Worm (Caenorhabditis elegans) whole organism, L4 larva: ENCODE results near the gene srbc-71.

Experiments used
- R02D3.7 ChIP-seq: fragments of 150-350 bp; sonication (generic microtip); optimal IDR thresholded peaks from 3 replicates; lab custom pipeline; 2014; ENCODE audit warnings: missing biosample characterization, missing genetic modification characterization
- T20F7.1 ChIP-seq: fragments of 200-800 bp; sonication (Bioruptor generic); optimal IDR thresholded peaks from 2 replicates; lab custom pipeline; 2018; ENCODE audit warnings: mild to moderate bottlenecking, missing genetic modification characterization, missing compliant biosample characterization
- T26A8.4 ChIP-seq: fragments of 200-800 bp; sonication (Bioruptor generic); IDR thresholded peaks from 2 replicates; pipeline ENCODE4 v1.3.6; 2022; ENCODE audit warnings: missing genetic modification characterization, missing compliant biosample characterization
- Y105C5A.15 ChIP-seq: fragments of 200-800 bp; sonication (Bioruptor generic); IDR thresholded peaks from 2 replicates; pipeline ENCODE4 v1.3.6; 2022; ENCODE audit warnings: missing genetic modification characterization, missing compliant biosample characterization
- Y5F2A.4 ChIP-seq: fragments of 200-800 bp; sonication (Bioruptor generic); optimal IDR thresholded peaks from 2 replicates; lab custom pipeline; 2018; ENCODE audit warnings: mild to moderate bottlenecking, missing genetic modification characterization, missing compliant biosample characterization
- Y75B8A.6 ChIP-seq: fragments of 200-800 bp; sonication (Bioruptor generic); IDR thresholded peaks from 2 replicates; pipeline ENCODE4 v1.3.6; 2022; ENCODE audit warnings: missing genetic modification reagents, missing genetic modification characterization, missing compliant biosample characterization
- ZK546.5 ChIP-seq, 2 experiments: sonication (generic microtip); optimal IDR thresholded peaks; 2 replicates each; lab custom pipeline; 2017; ENCODE audit warnings: missing biosample characterization in 2 of 2, missing genetic modification characterization in 2 of 2
- ama-1 ChIP-seq: fragments of 150-350 bp; optimal IDR thresholded peaks from 2 replicates; lab custom pipeline; 2014; ENCODE audit warnings: inconsistent platforms, mixed read lengths
- arid-1 ChIP-seq: fragments of 200-800 bp; sonication (Bioruptor generic); conservative IDR thresholded peaks from 2 replicates; pipeline ENCODE4 v1.3.6; 2022; ENCODE audit warnings: missing genetic modification reagents, missing genetic modification characterization, missing compliant biosample characterization
- ceh-44 ChIP-seq: fragments of 200-800 bp; sonication (Bioruptor generic); IDR thresholded peaks from 2 replicates; pipeline ENCODE4 v1.3.6; 2022; ENCODE audit warnings: missing genetic modification reagents, missing genetic modification characterization, missing compliant biosample characterization
- ceh-62 ChIP-seq: sonication (generic microtip); optimal IDR thresholded peaks from 2 replicates; lab custom pipeline; 2017; ENCODE audit warnings: missing biosample characterization, missing genetic modification characterization
- ces-1 ChIP-seq: fragments of 150-350 bp; sonication (generic microtip); optimal IDR thresholded peaks from 4 replicates; lab custom pipeline; 2014; ENCODE audit warnings: missing biosample characterization, missing genetic modification reagents, missing genetic modification characterization
- daf-16 ChIP-seq, 3 experiments: sonication (generic microtip); optimal IDR thresholded peaks; 2 replicates each; lab custom pipeline; 2016 to 2017; ENCODE audit warnings: missing genetic modification characterization in 3 of 3, missing genetic modification reagents in 3 of 3, mild to moderate bottlenecking in 2 of 3, missing compliant biosample characterization in 2 of 3, missing biosample characterization in 1 of 3, moderate library complexity in 1 of 3
- dmd-9 ChIP-seq: fragments of 200-800 bp; sonication (Bioruptor generic); IDR thresholded peaks from 2 replicates; pipeline ENCODE4 v1.3.6; 2022; ENCODE audit warnings: missing genetic modification reagents, missing genetic modification characterization, missing compliant biosample characterization
- duxl-1 ChIP-seq: sonication (generic microtip); optimal IDR thresholded peaks from 2 replicates; lab custom pipeline; 2016; ENCODE audit warnings: mild to moderate bottlenecking, missing genetic modification characterization, moderate library complexity, missing compliant biosample characterization; ENCODE audit not compliant: poor library complexity
- dve-1 ChIP-seq: sonication (generic microtip); optimal IDR thresholded peaks from 2 replicates; lab custom pipeline; 2017; ENCODE audit warnings: antibody characterized with exemption, mild to moderate bottlenecking, missing genetic modification characterization, missing compliant biosample characterization; ENCODE audit not compliant: insufficient read depth
- egl-43 ChIP-seq: fragments of 200-800 bp; sonication (Bioruptor generic); IDR thresholded peaks from 2 replicates; pipeline ENCODE4 v1.3.6; 2022; ENCODE audit warnings: missing genetic modification reagents, missing genetic modification characterization, missing compliant biosample characterization
- hlh-11 ChIP-seq: fragments of 200-800 bp; sonication (Bioruptor generic); optimal IDR thresholded peaks from 2 replicates; lab custom pipeline; 2018; ENCODE audit warnings: mild to moderate bottlenecking, missing genetic modification characterization, missing compliant biosample characterization
- lim-7 ChIP-seq: fragments of 200-800 bp; sonication (Bioruptor generic); IDR thresholded peaks from 2 replicates; pipeline ENCODE4 v1.3.6; 2022; ENCODE audit warnings: missing genetic modification characterization, missing compliant biosample characterization
- lin-29 ChIP-seq: fragments of 200-800 bp; sonication (Bioruptor generic); IDR thresholded peaks from 2 replicates; pipeline ENCODE4 v1.3.6; 2022; ENCODE audit warnings: missing genetic modification reagents, missing genetic modification characterization, missing compliant biosample characterization
- mes-2 ChIP-seq: sonication (generic microtip); optimal IDR thresholded peaks from 2 replicates; lab custom pipeline; 2016; ENCODE audit warnings: missing genotype, mild to moderate bottlenecking, missing genetic modification characterization, missing compliant biosample characterization; ENCODE audit not compliant: poor library complexity, severe bottlenecking
- mxl-2 ChIP-seq: fragments of 200-800 bp; sonication (Bioruptor generic); conservative IDR thresholded peaks from 2 replicates; pipeline ENCODE4 v1.3.6; 2022; ENCODE audit warnings: missing genetic modification reagents, missing genetic modification characterization, missing compliant biosample characterization
- mxl-3 ChIP-seq: fragments of 200-800 bp; sonication (Bioruptor generic); optimal IDR thresholded peaks from 2 replicates; lab custom pipeline; 2018; ENCODE audit warnings: mild to moderate bottlenecking, missing genetic modification characterization, missing compliant biosample characterization
- nhr-10 ChIP-seq: fragments of 150-350 bp; optimal IDR thresholded peaks from 2 replicates; lab custom pipeline; 2014; ENCODE audit warnings: missing biosample characterization, missing genetic modification characterization
- nhr-11 ChIP-seq: fragments of 150-350 bp; optimal IDR thresholded peaks from 2 replicates; lab custom pipeline; 2014; ENCODE audit warnings: missing biosample characterization, missing genetic modification characterization
- nhr-25 ChIP-seq: sonication (generic microtip); optimal IDR thresholded peaks from 2 replicates; lab custom pipeline; 2017; ENCODE audit warnings: missing genetic modification characterization, mild to moderate bottlenecking, missing compliant biosample characterization, antibody characterized with exemption, moderate library complexity, borderline replicate concordance; ENCODE audit not compliant: insufficient read depth
- nhr-28 ChIP-seq: fragments of 150-350 bp; optimal IDR thresholded peaks from 2 replicates; lab custom pipeline; 2014; ENCODE audit warnings: missing biosample characterization, missing genetic modification characterization
- nhr-41 ChIP-seq: fragments of 200-800 bp; sonication (Bioruptor generic); IDR thresholded peaks from 2 replicates; pipeline ENCODE4 v1.3.6; 2022; ENCODE audit warnings: missing genetic modification reagents, missing genetic modification characterization, missing compliant biosample characterization
- php-3 ChIP-seq: fragments of 200-800 bp; sonication (Bioruptor generic); IDR thresholded peaks from 2 replicates; pipeline ENCODE4 v1.3.6; 2022; ENCODE audit warnings: missing genetic modification reagents, missing genetic modification characterization, missing compliant biosample characterization
- sdz-12 ChIP-seq: fragments of 200-800 bp; sonication (Bioruptor generic); optimal IDR thresholded peaks from 2 replicates; lab custom pipeline; 2018; ENCODE audit warnings: mild to moderate bottlenecking, missing genetic modification characterization, missing compliant biosample characterization
- set-16 ChIP-seq: fragments of 200-800 bp; sonication (Bioruptor generic); IDR thresholded peaks from 2 replicates; pipeline ENCODE4 v1.3.6; 2022; ENCODE audit warnings: missing genetic modification reagents, missing genetic modification characterization, missing compliant biosample characterization
- snpc-1.2 ChIP-seq: fragments of 200-800 bp; sonication (Bioruptor generic); IDR thresholded peaks from 2 replicates; pipeline ENCODE4 v1.3.6; 2022; ENCODE audit warnings: missing genetic modification reagents, missing genetic modification characterization, missing compliant biosample characterization
- spr-3 ChIP-seq: fragments of 200-800 bp; sonication (Bioruptor generic); optimal IDR thresholded peaks from 2 replicates; lab custom pipeline; 2018; ENCODE audit warnings: mild to moderate bottlenecking, missing genetic modification characterization, missing compliant biosample characterization
- tag-97 ChIP-seq: fragments of 200-800 bp; sonication (Bioruptor generic); IDR thresholded peaks from 2 replicates; pipeline ENCODE4 v1.3.6; 2022; ENCODE audit warnings: missing genetic modification characterization, missing compliant biosample characterization
- tra-1 ChIP-seq: fragments of 200-800 bp; sonication (Bioruptor generic); IDR thresholded peaks from 2 replicates; pipeline ENCODE4 v1.3.6; 2022; ENCODE audit warnings: missing genetic modification reagents, missing genetic modification characterization, missing compliant biosample characterization
- unc-62 ChIP-seq, 3 experiments: fragments of 150-350 bp in 1 of 3; sonication (generic microtip); optimal IDR thresholded peaks in 2 of 3; peaks in 1 of 3; 1 replicate in 1 of 3; 2 replicates in 2 of 3; lab custom pipeline; 2014 to 2017; ENCODE audit warnings: missing biosample characterization in 3 of 3, missing genetic modification characterization in 3 of 3, missing genetic modification reagents in 3 of 3, missing genotype in 1 of 3
- zip-11 ChIP-seq: fragments of 200-800 bp; sonication (Bioruptor generic); IDR thresholded peaks from 2 replicates; pipeline ENCODE4 v1.3.6; 2022; ENCODE audit warnings: missing genetic modification characterization, missing compliant biosample characterization
- ztf-7 ChIP-seq: fragments of 150-350 bp; optimal IDR thresholded peaks from 2 replicates; lab custom pipeline; 2014; ENCODE audit warnings: missing biosample characterization, missing genetic modification characterization

Gene srbc-71

ce11 chrIV:4236671-4237070 lies 10.9 kb upstream of the srbc-71 start (continued):
- peak; percentile 55 for TF ChIP-seq ama-1 (lab: Kevin White, UChicago)
- no peak for TF ChIP-seq nhr-11 (tag; lab: Kevin White, UChicago)
- TF ChIP-seq sdz-12: no peak
- peak; percentile 12 for TF ChIP-seq hlh-11 (tag; lab: Kevin White, UChicago)
- no peak for TF ChIP-seq dmd-9 (GFP tag; lab: Robert Waterston, UW)
- no peak for TF ChIP-seq zip-11 (GFP tag; lab: Robert Waterston, UW)
- no peak for TF ChIP-seq ZK546.5 (tag; optimal IDR thresholded peaks at IDR 0.05; lab: Kevin White, UChicago)
- TF ChIP-seq spr-3 (GFP tag; lab: Kevin White, UChicago): no peak
- TF ChIP-seq Y5F2A.4 (GFP tag; lab: Kevin White, UChicago): no peak
- 0 out of 2 replicates have a peak, but pooled peaks have one; percentile 32 for TF ChIP-seq lin-29 (GFP tag; lab: Robert Waterston, UW)
- no peak for TF ChIP-seq tra-1 (GFP tag; lab: Robert Waterston, UW)
- peak; percentile 69; the same call in 1 of the 2 replicates for TF ChIP-seq T26A8.4 (GFP tag; lab: Robert Waterston, UW)
- TF ChIP-seq mxl-2: no peak
- no peak for TF ChIP-seq snpc-1.2 (GFP tag; lab: Robert Waterston, UW)
- TF ChIP-seq nhr-28 (tag; lab: Kevin White, UChicago): peak; percentile 24
- no peak for TF ChIP-seq daf-16 (GFP tag; optimal IDR thresholded peaks at IDR 0.05; lab: Kevin White, UChicago)
- no peak for TF ChIP-seq daf-16 (tag; optimal IDR thresholded peaks at IDR 0.05; lab: Kevin White, UChicago)
- peak; percentile 53 for TF ChIP-seq nhr-10 (tag; lab: Kevin White, UChicago)
- no peak for TF ChIP-seq ceh-62 (tag; lab: Kevin White, UChicago)
- no peak for TF ChIP-seq ceh-44 (GFP tag; lab: Robert Waterston, UW)
- no peak for TF ChIP-seq ztf-7 (tag; lab: Kevin White, UChicago)
- no peak for TF ChIP-seq Y105C5A.15 (GFP tag; lab: Robert Waterston, UW)
- TF ChIP-seq php-3 (GFP tag; lab: Robert Waterston, UW): no peak
- TF ChIP-seq tag-97 (GFP tag; lab: Robert Waterston, UW): no peak
- peak; percentile 3 for TF ChIP-seq duxl-1
- no peak for TF ChIP-seq nhr-41 (GFP tag; lab: Robert Waterston, UW)
- no peak for TF ChIP-seq nhr-25 (tag; lab: Kevin White, UChicago)
- TF ChIP-seq mxl-3 (GFP tag; lab: Kevin White, UChicago): peak; percentile 42
- TF ChIP-seq unc-62 (GFP tag; optimal IDR thresholded peaks at IDR 0.05 in 1 of 2; lab: Kevin White, UChicago): peak in 1 of 2 experiments; percentile 40
- no peak for TF ChIP-seq unc-62 (tag; optimal IDR thresholded peaks at IDR 0.05; lab: Kevin White, UChicago)
- no peak for TF ChIP-seq Y75B8A.6 (GFP tag; lab: Robert Waterston, UW)
- no peak for TF ChIP-seq ces-1

- TF ChIP-seq T26A8.4 (GFP tag; lab: Robert Waterston, UW) (peak; percentile 4; the same call in 1 of the 2 replicates), set-16 (GFP tag; lab: Robert Waterston, UW) (peak; percentile 97), R02D3.7 (tag; lab: Kevin White, UChicago) (no peak), sdz-12 (no peak), dve-1 (tag; lab: Kevin White, UChicago) (no peak), T20F7.1 (GFP tag; lab: Kevin White, UChicago) (no peak)
These were observed 10.3 kb upstream of the srbc-71 start for ce11 chrIV:4236025-4236407.

- TF ChIP-seq lim-7 (GFP tag; lab: Robert Waterston, UW) (0 out of 2 replicates have a peak, but pooled peaks have one; percentile 11), nhr-11 (tag; lab: Kevin White, UChicago) (no peak), mes-2 (tag; lab: Kevin White, UChicago) (no peak), egl-43 (GFP tag; lab: Robert Waterston, UW) (peak; percentile 73; the same call in 1 of the 2 replicates), spr-3 (GFP tag; lab: Kevin White, UChicago) (no peak), nhr-28 (tag; lab: Kevin White, UChicago) (peak; percentile 8), ztf-7 (tag; lab: Kevin White, UChicago) (no peak), ama-1 (lab: Kevin White, UChicago) (peak; percentile 84), T26A8.4 (GFP tag; lab: Robert Waterston, UW) (peak; percentile 67; the same call in 1 of the 2 replicates), arid-1 (GFP tag; lab: Robert Waterston, UW) (no peak), php-3 (GFP tag; lab: Robert Waterston, UW) (no peak)
These were observed 9.7 kb upstream of the srbc-71 start, which contains the start of the genes zipt-2.2 and dpy-13 for ce11 chrIV:4235315-4236024. Gene zipt-2.2, minus strand, starts transcription at chrIV:4235365. Gene dpy-13, plus strand, starts transcription at chrIV:4235614.
